Fruit fly (Drosophila melanogaster): ENCODE measurements around the gene IFT52.

IFT52 gene

DNA sequence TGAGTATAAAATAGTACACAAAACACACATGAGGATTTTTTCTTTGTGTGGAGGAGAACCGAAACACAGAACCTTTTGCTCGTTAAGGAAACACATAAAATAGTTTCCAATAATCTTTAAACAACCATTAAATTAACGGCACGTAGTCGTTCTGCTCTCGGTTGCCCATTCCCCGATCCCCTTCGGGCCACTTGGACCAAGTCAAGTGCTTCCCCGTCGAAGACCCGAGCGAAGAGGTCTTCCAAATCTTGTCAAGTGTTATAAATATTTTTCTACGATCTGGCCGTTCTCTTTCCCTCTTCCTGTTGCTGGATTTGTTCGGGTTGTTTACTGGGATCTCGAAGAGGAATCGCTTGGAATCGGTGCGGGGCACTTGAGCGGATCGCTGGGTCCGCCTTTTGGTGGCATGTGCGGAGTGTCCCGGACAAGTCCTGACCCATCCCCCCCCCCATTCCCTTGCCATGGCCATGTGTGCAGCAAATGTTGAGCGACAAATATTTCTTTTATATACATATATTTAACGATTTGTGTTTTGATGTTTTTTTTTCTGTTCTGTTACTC lies 26.3 kb downstream of the IFT52 start:
- TF ChIP-seq tj (GFP tag; optimal IDR thresholded peaks at IDR 0.05) (no peak), cnc (optimal IDR thresholded peaks at IDR 0.05) (no peak)

DNA sequence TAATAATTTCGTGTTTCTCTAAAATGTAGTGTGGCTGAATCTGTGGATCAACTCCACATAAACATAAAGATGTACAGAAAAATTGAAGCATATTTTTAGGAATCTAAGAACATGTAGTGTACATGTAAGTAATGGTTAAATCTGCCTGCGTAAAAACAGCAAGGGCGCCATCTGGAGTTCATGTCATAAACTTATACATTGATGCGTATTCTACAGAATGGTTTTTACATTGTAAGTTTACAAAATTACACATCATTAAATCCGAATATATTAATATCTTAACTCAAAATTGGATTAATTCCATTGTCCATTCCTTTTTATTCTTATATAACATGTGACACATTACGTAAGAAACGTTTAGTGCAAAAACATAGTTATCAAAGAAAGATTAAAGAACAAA lies 30.3 kb downstream of the IFT52 start:
- TF ChIP-seq kay (GFP tag; ENCODE audit: borderline replicate concordance) (no peak), CG33017 (tag; optimal IDR thresholded peaks at IDR 0.05) (no peak), CG1620 (GFP tag; optimal IDR thresholded peaks at IDR 0.05) (peak; percentile 26), Crg-1 (GFP tag; optimal IDR thresholded peaks at IDR 0.05) (no peak), pad (GFP tag; optimal IDR thresholded peaks at IDR 0.05) (no peak), cic (GFP tag; optimal IDR thresholded peaks at IDR 0.05) (no peak), Hr96 (GFP tag; optimal IDR thresholded peaks at IDR 0.05) (no peak), toe (GFP tag; optimal IDR thresholded peaks at IDR 0.05) (no peak), tj (GFP tag; optimal IDR thresholded peaks at IDR 0.05) (no peak), Clk (GFP tag; optimal IDR thresholded peaks at IDR 0.05) (no peak), CG11617 (GFP tag; optimal IDR thresholded peaks at IDR 0.05) (no peak), cnc (optimal IDR thresholded peaks at IDR 0.05) (no peak), bab1 (GFP tag; optimal IDR thresholded peaks at IDR 0.05) (peak; percentile 24), ovo (GFP tag; optimal IDR thresholded peaks at IDR 0.05) (no peak), CG7045 (GFP tag; optimal IDR thresholded peaks at IDR 0.05) (no peak), CG12768 (GFP tag; optimal IDR thresholded peaks at IDR 0.05) (no peak), CG5204 (GFP tag; optimal IDR thresholded peaks at IDR 0.05) (no peak), Mnt (GFP tag; optimal IDR thresholded peaks at IDR 0.05) (no peak)

DNA sequence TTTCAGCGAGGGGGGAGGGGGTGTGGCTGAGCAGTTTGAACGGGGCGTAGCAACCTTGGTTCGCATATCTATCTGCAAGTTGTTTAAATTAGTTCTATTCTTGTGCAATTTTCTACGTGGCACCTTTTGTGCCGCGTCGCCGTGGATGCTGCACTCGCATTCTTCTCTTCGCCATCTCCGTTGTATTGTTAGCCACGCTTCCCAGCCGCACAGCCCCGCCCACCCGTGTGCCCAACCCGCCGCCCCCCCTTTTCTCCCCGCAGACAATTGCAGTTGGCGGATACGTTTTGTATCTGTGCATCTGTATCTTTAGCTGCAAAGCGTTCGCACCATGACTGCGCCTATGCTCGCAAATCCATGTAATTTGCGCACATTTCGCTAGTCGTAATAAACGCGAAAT lies 43.4 kb downstream of the IFT52 start:
- TF ChIP-seq Mnt (GFP tag; optimal IDR thresholded peaks at IDR 0.05), result no peak
- peak; percentile 51 for TF ChIP-seq CG12768 (GFP tag; optimal IDR thresholded peaks at IDR 0.05)

DNA sequence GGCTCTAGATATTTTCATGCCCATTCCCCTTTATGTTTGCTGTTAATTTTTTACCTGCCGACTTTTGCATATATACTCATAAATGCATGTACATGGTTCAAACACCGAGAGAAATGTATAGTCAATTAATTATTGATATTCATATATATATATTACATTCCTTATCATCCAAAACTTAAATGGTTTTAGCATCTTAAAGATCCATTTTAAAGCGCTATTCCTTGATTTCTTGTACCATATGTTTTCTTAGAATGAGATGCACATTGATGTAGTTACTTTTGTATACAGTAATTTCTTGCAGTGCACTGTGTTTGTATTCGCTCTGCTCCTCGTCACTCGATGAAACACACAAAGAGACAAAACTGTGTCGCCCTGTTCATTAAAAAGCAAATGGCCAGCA lies 48.6 kb downstream of the IFT52 start:
- TF ChIP-seq Clk (GFP tag; optimal IDR thresholded peaks at IDR 0.05), result no peak
- no peak for TF ChIP-seq CG7045 (GFP tag; optimal IDR thresholded peaks at IDR 0.05)
- no peak for TF ChIP-seq CG33017 (tag; optimal IDR thresholded peaks at IDR 0.05)
- no peak for TF ChIP-seq Crg-1 (GFP tag; optimal IDR thresholded peaks at IDR 0.05)
- no peak for TF ChIP-seq bab1 (GFP tag; optimal IDR thresholded peaks at IDR 0.05)
- no peak for TF ChIP-seq CG5204 (GFP tag; optimal IDR thresholded peaks at IDR 0.05)
- TF ChIP-seq CG1620 (GFP tag; optimal IDR thresholded peaks at IDR 0.05), result no peak
- TF ChIP-seq cic (GFP tag; optimal IDR thresholded peaks at IDR 0.05), result no peak
- no peak for TF ChIP-seq CG14711 (tag; optimal IDR thresholded peaks at IDR 0.05)
- TF ChIP-seq ovo (GFP tag; optimal IDR thresholded peaks at IDR 0.05), result no peak
